Worm (Caenorhabditis elegans) whole organism, late embryonic: ENCODE data around the gene nlp-33.

Experiments
- C38D4.7 ChIP-seq: fragments of 200-800 bp; sonication (Bioruptor generic); optimal IDR thresholded peaks from 2 replicates; lab custom pipeline; 2018; ENCODE audit warnings: mild to moderate bottlenecking, missing genetic modification characterization, moderate library complexity, missing compliant biosample characterization
- K09A11.1 ChIP-seq: sonication (generic microtip); optimal IDR thresholded peaks from 2 replicates; lab custom pipeline; 2017; ENCODE audit warnings: antibody characterized with exemption, mild to moderate bottlenecking, missing genetic modification characterization, missing compliant biosample characterization; ENCODE audit not compliant: insufficient read depth
- T23F11.4 ChIP-seq: fragments of 200-800 bp; sonication (Bioruptor generic); optimal IDR thresholded peaks from 2 replicates; lab custom pipeline; 2018; ENCODE audit warnings: mild to moderate bottlenecking, missing genetic modification characterization, missing compliant biosample characterization
- Y22D7AL.16 ChIP-seq: sonication (generic microtip); optimal IDR thresholded peaks from 2 replicates; lab custom pipeline; 2016; ENCODE audit warnings: missing genetic modification characterization, missing compliant biosample characterization
- ahr-1 ChIP-seq: sonication (generic microtip); optimal IDR thresholded peaks from 2 replicates; lab custom pipeline; 2016; ENCODE audit warnings: missing genetic modification characterization, missing compliant biosample characterization
- ama-1 ChIP-seq: fragments of 150-350 bp; optimal IDR thresholded peaks from 2 replicates; lab custom pipeline; 2014
- ceh-14 ChIP-seq: sonication (generic microtip); optimal IDR thresholded peaks from 2 replicates; lab custom pipeline; 2016; ENCODE audit warnings: missing genotype, missing genetic modification characterization, missing compliant biosample characterization
- ceh-2 ChIP-seq: sonication (generic microtip); optimal IDR thresholded peaks from 2 replicates; lab custom pipeline; 2016; ENCODE audit warnings: missing genotype, missing genetic modification characterization, missing compliant biosample characterization
- ceh-34 ChIP-seq: sonication (generic microtip); optimal IDR thresholded peaks from 2 replicates; lab custom pipeline; 2016; ENCODE audit warnings: mild to moderate bottlenecking, missing genetic modification characterization, missing compliant biosample characterization
- ceh-48 ChIP-seq: sonication (generic microtip); optimal IDR thresholded peaks from 2 replicates; lab custom pipeline; 2016; ENCODE audit warnings: missing genetic modification characterization, inconsistent platforms, missing compliant biosample characterization
- ceh-6 ChIP-seq: fragments of 200-800 bp; sonication (Bioruptor generic); optimal IDR thresholded peaks from 2 replicates; lab custom pipeline; 2018; ENCODE audit warnings: mild to moderate bottlenecking, missing genetic modification characterization, missing compliant biosample characterization
- ceh-9 ChIP-seq: sonication (generic microtip); optimal IDR thresholded peaks from 2 replicates; lab custom pipeline; 2016; ENCODE audit warnings: mild to moderate bottlenecking, missing genetic modification characterization, inconsistent platforms, missing compliant biosample characterization
- che-1 ChIP-seq: sonication (generic microtip); optimal IDR thresholded peaks from 2 replicates; lab custom pipeline; 2016; ENCODE audit warnings: mild to moderate bottlenecking, missing genetic modification characterization, missing compliant biosample characterization
- dve-1 ChIP-seq: sonication (generic microtip); optimal IDR thresholded peaks from 2 replicates; lab custom pipeline; 2017; ENCODE audit warnings: antibody characterized with exemption, mild to moderate bottlenecking, missing genetic modification characterization, missing compliant biosample characterization
- elt-2 ChIP-seq: sonication (generic microtip); optimal IDR thresholded peaks from 2 replicates; lab custom pipeline; 2016; ENCODE audit warnings: missing genetic modification reagents, missing genetic modification characterization, missing compliant biosample characterization
- eyg-1 ChIP-seq: sonication (generic microtip); optimal IDR thresholded peaks from 2 replicates; lab custom pipeline; 2016; ENCODE audit warnings: missing genotype, missing genetic modification characterization, missing compliant biosample characterization
- fkh-6 ChIP-seq: sonication (generic microtip); optimal IDR thresholded peaks from 2 replicates; lab custom pipeline; 2016; ENCODE audit warnings: missing genetic modification characterization, missing compliant biosample characterization
- gmeb-2 ChIP-seq: sonication (generic microtip); optimal IDR thresholded peaks from 2 replicates; lab custom pipeline; 2016; ENCODE audit warnings: missing genetic modification characterization, inconsistent platforms, missing compliant biosample characterization
- lim-6 ChIP-seq: sonication (generic microtip); optimal IDR thresholded peaks from 2 replicates; lab custom pipeline; 2016; ENCODE audit warnings: missing genetic modification characterization, missing compliant biosample characterization
- lin-11 ChIP-seq: fragments of 200-800 bp; sonication (Bioruptor generic); optimal IDR thresholded peaks from 2 replicates; lab custom pipeline; 2018; ENCODE audit warnings: mild to moderate bottlenecking, missing genetic modification characterization, missing compliant biosample characterization
- mec-3 ChIP-seq: sonication (generic microtip); optimal IDR thresholded peaks from 2 replicates; lab custom pipeline; 2016; ENCODE audit warnings: borderline replicate concordance, missing genetic modification characterization, missing compliant biosample characterization
- nhr-232 ChIP-seq: sonication (generic microtip); optimal IDR thresholded peaks from 2 replicates; lab custom pipeline; 2016; ENCODE audit warnings: missing genetic modification characterization, missing compliant biosample characterization
- pha-4 ChIP-seq: fragments of 150-350 bp; optimal IDR thresholded peaks from 2 replicates; lab custom pipeline; 2018; ENCODE audit warnings: missing biosample characterization, missing genetic modification reagents, missing genetic modification characterization
- pqm-1 ChIP-seq: sonication (generic microtip); optimal IDR thresholded peaks from 2 replicates; lab custom pipeline; 2016; ENCODE audit warnings: missing genetic modification characterization, missing compliant biosample characterization
- pros-1 ChIP-seq: fragments of 150-350 bp; optimal IDR thresholded peaks from 2 replicates; lab custom pipeline; 2014; ENCODE audit warnings: missing biosample characterization, missing genetic modification reagents, missing genetic modification characterization
- ref-2 ChIP-seq: sonication (generic microtip); optimal IDR thresholded peaks from 2 replicates; lab custom pipeline; 2016; ENCODE audit warnings: missing genetic modification characterization, missing compliant biosample characterization
- sdc-2 ChIP-seq: sonication (generic microtip); optimal IDR thresholded peaks from 2 replicates; lab custom pipeline; 2016; ENCODE audit warnings: missing genotype, missing genetic modification characterization, missing compliant biosample characterization
- sox-2 ChIP-seq: fragments of 200-800 bp; sonication (Bioruptor generic); IDR thresholded peaks from 2 replicates; pipeline ENCODE4 v1.3.6; 2022; ENCODE audit warnings: missing genetic modification reagents, missing genetic modification characterization, missing compliant biosample characterization
- sox-4 ChIP-seq: sonication (generic microtip); optimal IDR thresholded peaks from 2 replicates; lab custom pipeline; 2017; ENCODE audit warnings: mild to moderate bottlenecking, missing genetic modification characterization, inconsistent platforms, missing compliant biosample characterization
- syd-9 ChIP-seq: sonication (generic microtip); optimal IDR thresholded peaks from 2 replicates; lab custom pipeline; 2016; ENCODE audit warnings: mild to moderate bottlenecking, missing genetic modification characterization, moderate library complexity, missing compliant biosample characterization
- tbx-7 ChIP-seq: sonication (generic microtip); optimal IDR thresholded peaks from 2 replicates; lab custom pipeline; 2016; ENCODE audit warnings: missing genotype, missing genetic modification characterization, missing compliant biosample characterization
- ttx-3 ChIP-seq: sonication (generic microtip); optimal IDR thresholded peaks from 2 replicates; lab custom pipeline; 2016; ENCODE audit warnings: missing genetic modification reagents, missing genetic modification characterization, missing compliant biosample characterization
- unc-86 ChIP-seq: sonication (generic microtip); optimal IDR thresholded peaks from 2 replicates; lab custom pipeline; 2016; ENCODE audit warnings: missing genetic modification characterization, missing compliant biosample characterization
- zip-5 ChIP-seq: sonication (generic microtip); optimal IDR thresholded peaks from 2 replicates; lab custom pipeline; 2016; ENCODE audit warnings: missing genetic modification characterization, missing compliant biosample characterization

nlp-33 gene

DNA sequence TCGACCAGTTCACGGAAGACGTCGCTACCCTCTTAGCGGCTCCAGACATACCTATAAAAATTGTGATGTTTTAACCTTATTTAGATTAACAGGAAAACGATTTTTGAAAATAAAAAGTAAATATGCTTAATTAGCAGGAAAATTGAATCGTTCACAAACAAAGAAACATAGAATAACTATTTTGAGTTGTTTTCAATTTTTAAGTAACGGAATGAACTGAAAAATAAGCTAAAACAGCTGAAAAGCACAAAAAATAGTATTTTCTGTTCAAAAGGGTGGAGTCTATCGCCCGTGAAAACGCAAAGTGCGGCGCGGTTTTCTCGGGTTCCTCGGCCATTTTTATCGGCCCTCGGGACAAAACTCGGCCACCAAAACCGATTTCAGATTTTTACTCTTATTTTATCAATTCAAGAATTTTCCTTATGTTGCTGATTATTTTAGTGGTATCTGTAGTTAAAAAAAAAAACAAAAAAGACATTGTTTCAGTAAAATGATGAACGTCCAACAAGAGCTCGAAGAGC lies 23.3 kb upstream of the nlp-33 start, which contains the start of the genes atp-5 and lmtr-3 (continued):
- TF ChIP-seq K09A11.1 (tag; lab: Kevin White, UChicago) (no peak), sox-4 (tag; lab: Kevin White, UChicago) (no peak), sox-2 (GFP tag; lab: Robert Waterston, UW) (no peak), ceh-14 (no peak), ref-2 (tag; lab: Kevin White, UChicago) (peak; percentile 78), gmeb-2 (tag; lab: Kevin White, UChicago) (no peak), lim-6 (peak; percentile 71), pqm-1 (peak; percentile 8), ceh-6 (no peak), syd-9 (tag; lab: Kevin White, UChicago) (no peak), ceh-34 (tag; lab: Kevin White, UChicago) (peak; percentile 37), ceh-48 (no peak), pha-4 (tag; lab: Kevin White, UChicago) (no peak), nhr-232 (tag; lab: Kevin White, UChicago) (no peak), ama-1 (lab: Kevin White, UChicago) (no peak), fkh-6 (tag; lab: Kevin White, UChicago) (peak; percentile 68), Y22D7AL.16 (tag; lab: Kevin White, UChicago) (no peak), tbx-7 (tag; lab: Kevin White, UChicago) (peak; percentile 80), unc-86 (tag; lab: Kevin White, UChicago) (no peak), elt-2 (tag; lab: Kevin White, UChicago) (peak; percentile 60), sdc-2 (no peak), ceh-2 (tag; lab: Kevin White, UChicago) (peak; percentile 89), ttx-3 (no peak)

DNA sequence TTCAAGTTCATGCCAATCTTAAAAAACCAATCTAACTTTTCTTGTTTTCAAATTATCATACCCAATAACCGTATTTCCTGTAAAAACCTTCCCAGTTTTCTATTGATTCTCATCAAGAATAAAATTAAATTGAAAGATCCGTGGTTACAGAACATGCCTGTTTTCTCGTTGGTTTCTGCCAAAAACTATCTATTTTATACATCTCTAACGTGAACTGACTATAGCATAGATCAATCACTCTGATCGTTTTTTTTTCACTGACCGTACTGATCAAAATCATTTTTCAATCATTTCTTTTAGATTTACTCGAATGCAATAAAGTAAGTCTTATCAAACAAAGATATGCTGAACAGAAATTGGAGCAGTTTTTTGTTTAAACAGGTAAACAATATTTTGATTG lies 22.2 kb upstream of the nlp-33 start, which contains the start of gene C06H2.2:
C06H2.2 (plus strand) TSS at position 301 of the 400 bp plus-strand sequence.
- TF ChIP-seq mec-3 (tag; lab: Kevin White, UChicago), result no peak
- TF ChIP-seq, all 69 proteins: peak for 0

DNA sequence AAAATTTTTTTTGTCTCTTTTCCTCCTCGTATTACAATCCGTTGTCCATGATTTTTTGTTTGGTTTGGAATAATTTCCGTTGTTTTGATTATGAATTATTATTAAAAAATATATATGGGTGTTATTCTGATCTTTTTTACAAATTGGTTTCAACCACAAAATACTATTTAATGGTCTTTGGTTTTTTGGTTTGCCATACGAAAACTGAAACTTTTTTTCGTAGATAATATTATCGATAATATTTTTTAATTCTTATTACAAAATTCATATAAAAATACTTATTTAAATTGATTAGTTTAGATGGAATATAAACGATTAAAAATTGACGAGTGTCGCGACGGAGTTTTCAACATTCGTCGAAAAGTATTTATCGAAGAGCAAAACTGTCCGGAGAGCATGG lies 19.9 kb upstream of the nlp-33 start, which contains the start of gene jmjd-5:
jmjd-5 (plus strand) TSS at position 301 of the 400 bp plus-strand sequence.
- no peak for TF ChIP-seq zip-5 (tag; lab: Kevin White, UChicago)
- no peak for TF ChIP-seq ceh-48
- no peak for TF ChIP-seq ahr-1 (tag; lab: Kevin White, UChicago)
- no peak for TF ChIP-seq lim-6
- no peak for TF ChIP-seq che-1
- no peak for TF ChIP-seq ttx-3
- no peak for TF ChIP-seq ceh-9 (tag; lab: Kevin White, UChicago)
- no peak for TF ChIP-seq eyg-1 (tag; lab: Kevin White, UChicago)
- no peak for TF ChIP-seq T23F11.4 (GFP tag; lab: Kevin White, UChicago)
- TF ChIP-seq ama-1 (lab: Kevin White, UChicago), result no peak
- TF ChIP-seq pros-1 (tag; lab: Kevin White, UChicago), result no peak
- no peak for TF ChIP-seq syd-9 (tag; lab: Kevin White, UChicago)
- no peak for TF ChIP-seq dve-1
- no peak for TF ChIP-seq sdc-2
- no peak for TF ChIP-seq C38D4.7 (GFP tag; lab: Kevin White, UChicago)
- TF ChIP-seq pqm-1, result no peak
- no peak for TF ChIP-seq mec-3 (tag; lab: Kevin White, UChicago)
- TF ChIP-seq lin-11 (tag; lab: Kevin White, UChicago), result no peak

DNA sequence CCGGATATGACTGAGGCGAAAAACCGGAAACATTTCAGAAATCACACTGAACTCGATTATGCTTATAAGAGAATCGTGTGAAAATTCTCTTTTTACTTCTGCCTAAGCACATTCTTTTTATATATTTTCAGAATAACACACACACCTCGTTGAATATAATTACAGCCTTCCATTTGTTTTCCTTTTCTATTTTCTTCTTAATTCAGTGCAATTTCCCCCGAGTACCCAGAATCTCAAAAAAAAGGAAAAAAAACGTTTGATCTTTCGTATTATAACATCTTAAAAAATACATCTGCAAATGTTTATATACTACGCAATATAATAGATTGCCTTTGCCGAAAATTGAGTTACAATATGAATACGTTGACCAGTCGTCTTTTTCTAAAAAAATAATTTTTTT lies 15.3 kb upstream of the nlp-33 start:
- TF ChIP-seq ahr-1 (tag; lab: Kevin White, UChicago) (no peak), ceh-34 (tag; lab: Kevin White, UChicago) (no peak), ref-2 (tag; lab: Kevin White, UChicago) (no peak), nhr-232 (tag; lab: Kevin White, UChicago) (no peak)
